Worm (Caenorhabditis elegans) whole organism, young adult: ENCODE measurements around the gene R09E12.9.

Experiments used
- B0019.2 ChIP-seq: fragments of 200-800 bp; sonication (Bioruptor generic); conservative IDR thresholded peaks from 2 replicates; pipeline ENCODE4 v1.3.6; 2022; ENCODE audit warnings: missing genetic modification reagents, missing genetic modification characterization, missing compliant biosample characterization
- B0035.1 ChIP-seq: sonication (generic microtip); optimal IDR thresholded peaks from 2 replicates; lab custom pipeline; 2016; ENCODE audit warnings: missing genetic modification characterization, mild to moderate bottlenecking, missing compliant biosample characterization, missing genotype, missing genetic modification reagents
- B0261.1 ChIP-seq: sonication (generic microtip); optimal IDR thresholded peaks from 2 replicates; lab custom pipeline; 2016; ENCODE audit warnings: mild to moderate bottlenecking, missing genetic modification characterization, moderate library complexity, missing compliant biosample characterization
- B0336.3 ChIP-seq: fragments of 200-800 bp; sonication (Bioruptor generic); IDR thresholded peaks from 2 replicates; pipeline ENCODE4 v1.3.6; 2022; ENCODE audit warnings: missing genetic modification characterization, missing compliant biosample characterization
- C06A6.2 ChIP-seq: fragments of 200-800 bp; sonication (Bioruptor generic); conservative IDR thresholded peaks from 2 replicates; pipeline ENCODE4 v1.3.6; 2022; ENCODE audit warnings: missing genetic modification characterization, missing compliant biosample characterization
- F39B2.1 ChIP-seq: fragments of 200-800 bp; sonication (Bioruptor generic); IDR thresholded peaks from 2 replicates; pipeline ENCODE4 v1.3.6; 2022; ENCODE audit warnings: missing genetic modification reagents, missing genetic modification characterization, missing compliant biosample characterization
- F57C9.4 ChIP-seq: sonication (generic microtip); optimal IDR thresholded peaks from 2 replicates; lab custom pipeline; 2017; ENCODE audit warnings: mild to moderate bottlenecking, missing genetic modification characterization, missing compliant biosample characterization
- T26A5.8 ChIP-seq: sonication (generic microtip); optimal IDR thresholded peaks from 2 replicates; lab custom pipeline; 2016; ENCODE audit warnings: missing genetic modification characterization, missing compliant biosample characterization
- akir-1 ChIP-seq: fragments of 200-800 bp; sonication (Bioruptor generic); optimal IDR thresholded peaks from 2 replicates; lab custom pipeline; 2018; ENCODE audit warnings: mild to moderate bottlenecking, missing genetic modification characterization, moderate library complexity, missing compliant biosample characterization
- atf-7 ChIP-seq: sonication (generic microtip); optimal IDR thresholded peaks from 2 replicates; lab custom pipeline; 2017; ENCODE audit warnings: mild to moderate bottlenecking, missing genetic modification characterization, missing compliant biosample characterization
- ccch-3 ChIP-seq: fragments of 200-800 bp; sonication (Bioruptor generic); optimal IDR thresholded peaks from 2 replicates; lab custom pipeline; 2018; ENCODE audit warnings: mild to moderate bottlenecking, missing genetic modification characterization, missing compliant biosample characterization
- cebp-2 ChIP-seq: fragments of 200-800 bp; sonication (Bioruptor generic); IDR thresholded peaks from 2 replicates; pipeline ENCODE4 v1.3.6; 2022; ENCODE audit warnings: missing genetic modification characterization, missing compliant biosample characterization
- ceh-79 ChIP-seq: sonication (generic microtip); optimal IDR thresholded peaks from 2 replicates; lab custom pipeline; 2017; ENCODE audit warnings: mild to moderate bottlenecking, missing genetic modification characterization, missing compliant biosample characterization
- chd-7 ChIP-seq: sonication (generic microtip); optimal IDR thresholded peaks from 2 replicates; lab custom pipeline; 2016; ENCODE audit warnings: mild to moderate bottlenecking, missing genetic modification characterization, moderate library complexity, missing compliant biosample characterization
- egl-18 ChIP-seq: fragments of 200-800 bp; sonication (Bioruptor generic); IDR thresholded peaks from 2 replicates; pipeline ENCODE4 v1.3.6; 2022; ENCODE audit warnings: missing genetic modification reagents, missing genetic modification characterization, missing compliant biosample characterization
- egrh-3 ChIP-seq: fragments of 200-800 bp; sonication (Bioruptor generic); IDR thresholded peaks from 2 replicates; pipeline ENCODE4 v1.3.6; 2022; ENCODE audit warnings: missing genetic modification reagents, missing genetic modification characterization, missing compliant biosample characterization
- gei-17 ChIP-seq: fragments of 200-800 bp; sonication (Bioruptor generic); optimal IDR thresholded peaks from 2 replicates; lab custom pipeline; 2018; ENCODE audit warnings: mild to moderate bottlenecking, missing genetic modification characterization, missing compliant biosample characterization
- hlh-12 ChIP-seq: sonication (generic microtip); optimal IDR thresholded peaks from 2 replicates; lab custom pipeline; 2016; ENCODE audit warnings: missing genetic modification characterization, missing compliant biosample characterization
- hmg-1.2 ChIP-seq: fragments of 200-800 bp; sonication (Bioruptor generic); IDR thresholded peaks from 2 replicates; pipeline ENCODE4 v1.3.6; 2022; ENCODE audit warnings: missing genetic modification reagents, missing genetic modification characterization, missing compliant biosample characterization
- hrde-1 ChIP-seq: sonication (generic microtip); optimal IDR thresholded peaks from 2 replicates; lab custom pipeline; 2016; ENCODE audit warnings: missing genetic modification characterization, mild to moderate bottlenecking, missing compliant biosample characterization, moderate library complexity, missing genotype, missing genetic modification reagents, borderline replicate concordance
- hsf-1 ChIP-seq: fragments of 200-800 bp; sonication (Bioruptor generic); IDR thresholded peaks from 2 replicates; pipeline ENCODE4 v1.3.6; 2022; ENCODE audit warnings: missing genetic modification reagents, missing genetic modification characterization, missing compliant biosample characterization
- lag-1 ChIP-seq: fragments of 200-800 bp; sonication (Bioruptor generic); IDR thresholded peaks from 2 replicates; pipeline ENCODE4 v1.3.6; 2022; ENCODE audit warnings: missing genetic modification reagents, missing genetic modification characterization, missing compliant biosample characterization
- let-607 ChIP-seq, 2 experiments: fragments of 200-800 bp in 1 of 2; sonication (Bioruptor generic) in 1 of 2; sonication (generic microtip) in 1 of 2; optimal IDR thresholded peaks; 2 replicates each; lab custom pipeline; 2016 to 2018; ENCODE audit warnings: mild to moderate bottlenecking in 2 of 2, missing compliant biosample characterization in 2 of 2, missing genetic modification characterization in 2 of 2, moderate library complexity in 2 of 2, missing genotype in 1 of 2
- lin-35 ChIP-seq, 3 experiments: fragments of 150-350 bp in 2 of 3; sonication (generic microtip) in 1 of 3; optimal IDR thresholded peaks; 2 replicates each; lab custom pipeline; 2014 to 2018; ENCODE audit warnings: missing biosample characterization in 3 of 3, missing genetic modification characterization in 3 of 3, missing genetic modification reagents in 3 of 3
- lin-40 ChIP-seq: sonication (generic microtip); optimal IDR thresholded peaks from 2 replicates; lab custom pipeline; 2016; ENCODE audit warnings: missing genetic modification characterization, mild to moderate bottlenecking, missing compliant biosample characterization, missing genotype, missing genetic modification reagents
- lsl-1 ChIP-seq: fragments of 200-800 bp; sonication (Bioruptor generic); optimal IDR thresholded peaks from 2 replicates; lab custom pipeline; 2018; ENCODE audit warnings: mild to moderate bottlenecking, missing genetic modification characterization, moderate library complexity, missing compliant biosample characterization
- madf-10 ChIP-seq: sonication (generic microtip); optimal IDR thresholded peaks from 2 replicates; lab custom pipeline; 2016; ENCODE audit warnings: mild to moderate bottlenecking, missing genetic modification characterization, missing compliant biosample characterization
- madf-6 ChIP-seq: fragments of 200-800 bp; sonication (Bioruptor generic); IDR thresholded peaks from 2 replicates; pipeline ENCODE4 v1.3.6; 2022; ENCODE audit warnings: missing genetic modification reagents, missing genetic modification characterization, missing compliant biosample characterization
- mcd-1 ChIP-seq: fragments of 200-800 bp; sonication (Bioruptor generic); IDR thresholded peaks from 2 replicates; pipeline ENCODE4 v1.3.6; 2022; ENCODE audit warnings: missing genetic modification reagents, missing genetic modification characterization, missing compliant biosample characterization
- mel-28 ChIP-seq: sonication (generic microtip); optimal IDR thresholded peaks from 2 replicates; lab custom pipeline; 2016; ENCODE audit warnings: borderline replicate concordance, mild to moderate bottlenecking, missing genetic modification characterization, missing compliant biosample characterization
- mxl-1 ChIP-seq: sonication (generic microtip); optimal IDR thresholded peaks from 2 replicates; lab custom pipeline; 2016; ENCODE audit warnings: missing genetic modification characterization, missing compliant biosample characterization
- nfya-2 ChIP-seq: fragments of 200-800 bp; sonication (Bioruptor generic); IDR thresholded peaks from 2 replicates; pipeline ENCODE4 v1.3.6; 2022; ENCODE audit warnings: missing genetic modification reagents, missing genetic modification characterization, missing compliant biosample characterization
- nhr-90 ChIP-seq: sonication (generic microtip); optimal IDR thresholded peaks from 2 replicates; lab custom pipeline; 2016; ENCODE audit warnings: missing genotype, mild to moderate bottlenecking, missing genetic modification characterization, missing compliant biosample characterization
- pha-4 ChIP-seq: fragments of 150-350 bp; sonication (generic microtip); optimal IDR thresholded peaks from 2 replicates; lab custom pipeline; 2014; ENCODE audit warnings: missing biosample characterization, missing genetic modification reagents, missing genetic modification characterization
- rec-8 ChIP-seq, 2 experiments: sonication (generic microtip); optimal IDR thresholded peaks; 2 replicates each; lab custom pipeline; 2016; ENCODE audit warnings: mild to moderate bottlenecking in 2 of 2, missing genetic modification characterization in 2 of 2, missing genetic modification reagents in 2 of 2, missing genotype in 2 of 2, missing biosample characterization in 1 of 2, missing compliant biosample characterization in 1 of 2, moderate library complexity in 1 of 2
- rpc-1 ChIP-seq, 2 experiments: fragments of 150-350 bp in 1 of 2; sonication (generic microtip) in 1 of 2; optimal IDR thresholded peaks; 2 replicates each; lab custom pipeline; 2014 to 2018; ENCODE audit warnings: missing biosample characterization in 1 of 2, missing genetic modification characterization in 1 of 2, missing genetic modification reagents in 1 of 2, missing genotype in 1 of 2
- sdz-38 ChIP-seq: sonication (generic microtip); optimal IDR thresholded peaks from 2 replicates; lab custom pipeline; 2016; ENCODE audit warnings: missing genotype, missing genetic modification characterization, missing compliant biosample characterization
- snpc-1.1 ChIP-seq: sonication (generic microtip); optimal IDR thresholded peaks from 2 replicates; lab custom pipeline; 2017; ENCODE audit warnings: missing genetic modification characterization, mild to moderate bottlenecking, missing compliant biosample characterization, antibody characterized with exemption, moderate library complexity, missing genotype, missing genetic modification reagents; ENCODE audit not compliant: insufficient read depth
- snpc-1.3 ChIP-seq: sonication (generic microtip); optimal IDR thresholded peaks from 2 replicates; lab custom pipeline; 2017; ENCODE audit warnings: missing genetic modification characterization, mild to moderate bottlenecking, missing compliant biosample characterization, antibody characterized with exemption, moderate library complexity, missing genotype, missing genetic modification reagents; ENCODE audit not compliant: insufficient read depth
- snpc-3.4 ChIP-seq: sonication (generic microtip); optimal IDR thresholded peaks from 2 replicates; lab custom pipeline; 2017; ENCODE audit warnings: missing genetic modification characterization, mild to moderate bottlenecking, missing compliant biosample characterization, antibody characterized with exemption, moderate library complexity, missing genotype, missing genetic modification reagents
- unc-130 ChIP-seq: sonication (generic microtip); optimal IDR thresholded peaks from 2 replicates; lab custom pipeline; 2016; ENCODE audit warnings: missing genetic modification reagents, missing genetic modification characterization, missing compliant biosample characterization
- unc-62 ChIP-seq: fragments of 150-350 bp; optimal IDR thresholded peaks from 2 replicates; lab custom pipeline; 2014; ENCODE audit warnings: missing biosample characterization, missing genetic modification reagents, missing genetic modification characterization
- xnd-1 ChIP-seq: sonication (generic microtip); optimal IDR thresholded peaks from 2 replicates; lab custom pipeline; 2016; ENCODE audit warnings: missing genotype, missing genetic modification reagents, missing genetic modification characterization, missing compliant biosample characterization
- zfh-2 ChIP-seq: fragments of 200-800 bp; sonication (Bioruptor generic); conservative IDR thresholded peaks from 2 replicates; pipeline ENCODE4 v1.3.6; 2022; ENCODE audit warnings: missing genetic modification reagents, missing genetic modification characterization, missing compliant biosample characterization
- ztf-18 ChIP-seq: sonication (generic microtip); optimal IDR thresholded peaks from 2 replicates; lab custom pipeline; 2016; ENCODE audit warnings: missing genotype, mild to moderate bottlenecking, missing genetic modification characterization, missing compliant biosample characterization
- ztf-25 ChIP-seq: fragments of 200-800 bp; sonication (Bioruptor generic); IDR thresholded peaks from 2 replicates; pipeline ENCODE4 v1.3.6; 2022; ENCODE audit warnings: missing genetic modification reagents, missing genetic modification characterization, missing compliant biosample characterization
- ztf-28 ChIP-seq: fragments of 200-800 bp; sonication (Bioruptor generic); IDR thresholded peaks from 2 replicates; pipeline ENCODE4 v1.3.6; 2022; ENCODE audit warnings: missing genetic modification reagents, missing genetic modification characterization, missing compliant biosample characterization
- ztf-3 ChIP-seq: fragments of 200-800 bp; sonication (Bioruptor generic); optimal IDR thresholded peaks from 2 replicates; lab custom pipeline; 2018; ENCODE audit warnings: mild to moderate bottlenecking, missing genetic modification characterization, missing compliant biosample characterization

The R09E12.9 gene

ce11 chrV:774875-775359 is 2.5 kb upstream of the R09E12.9 start, which contains the start of gene srbc-58 (continued):
- TF ChIP-seq ztf-28 (GFP tag; lab: Robert Waterston, UW) (no peak), B0019.2 (GFP tag; lab: Robert Waterston, UW) (no peak), snpc-1.3 (tag; lab: Kevin White, UChicago) (no peak), hmg-1.2 (GFP tag; lab: Robert Waterston, UW) (no peak), ztf-18 (tag; lab: Kevin White, UChicago) (no peak), madf-10 (tag; lab: Kevin White, UChicago) (no peak), hlh-12 (tag; lab: Kevin White, UChicago) (no peak), let-607 (tag; optimal IDR thresholded peaks at IDR 0.05; lab: Kevin White, UChicago) (no peak), snpc-3.4 (tag; lab: Kevin White, UChicago) (peak; percentile 49), mxl-1 (no peak), zfh-2 (GFP tag; lab: Robert Waterston, UW) (no peak), ztf-25 (GFP tag; lab: Robert Waterston, UW) (no peak), rec-8 (tag; optimal IDR thresholded peaks at IDR 0.05; lab: Kevin White, UChicago) (no peak), akir-1 (no peak), madf-6 (GFP tag; lab: Robert Waterston, UW) (peak; percentile 27), unc-130 (no peak), unc-62 (GFP tag; lab: Kevin White, UChicago) (no peak), B0261.1 (tag; lab: Kevin White, UChicago) (no peak), pha-4 (tag; lab: Kevin White, UChicago) (no peak), gei-17 (no peak), snpc-1.1 (tag; lab: Kevin White, UChicago) (no peak), egrh-3 (GFP tag; lab: Robert Waterston, UW) (no peak), mcd-1 (peak; percentile 83), hsf-1 (GFP tag; lab: Robert Waterston, UW) (peak; percentile 75; the same call in 1 of the 2 replicates), ztf-3 (GFP tag; lab: Kevin White, UChicago) (no peak), B0035.1 (tag; lab: Kevin White, UChicago) (no peak), ccch-3 (GFP tag; lab: Kevin White, UChicago) (no peak), sdz-38 (tag; lab: Kevin White, UChicago) (no peak), lag-1 (GFP tag; lab: Robert Waterston, UW) (no peak), lin-40 (tag; lab: Kevin White, UChicago) (no peak), ceh-79 (peak; percentile 8), C06A6.2 (GFP tag; lab: Robert Waterston, UW) (no peak), cebp-2 (GFP tag; lab: Robert Waterston, UW) (no peak), hrde-1 (no peak), T26A5.8 (tag; lab: Kevin White, UChicago) (peak; percentile 2), nhr-90 (tag; lab: Kevin White, UChicago) (no peak), lin-35 (GFP tag; optimal IDR thresholded peaks at IDR 0.05; lab: Kevin White, UChicago) (peak in 2 of 3 experiments; percentile 8 to 35), rpc-1 (optimal IDR thresholded peaks at IDR 0.05; lab: Kevin White, UChicago) (no peak), rpc-1 (tag; optimal IDR thresholded peaks at IDR 0.05; lab: Kevin White, UChicago) (no peak), chd-7 (tag; lab: Kevin White, UChicago) (no peak), nfya-2 (no peak), egl-18 (GFP tag; lab: Robert Waterston, UW) (no peak), atf-7 (tag; lab: Kevin White, UChicago) (no peak), lsl-1 (GFP tag; lab: Kevin White, UChicago) (peak; percentile 27), F57C9.4 (tag; lab: Kevin White, UChicago) (no peak), B0336.3 (GFP tag; lab: Robert Waterston, UW) (peak; percentile 83), xnd-1 (tag; lab: Kevin White, UChicago) (no peak), F39B2.1 (no peak), mel-28 (no peak)
